Worm (Caenorhabditis elegans) whole organism, L2 larva: Measurements from ENCODE around the gene F52E4.5.

ENCODE experiments used
- C34F6.9 ChIP-seq: fragments of 150-350 bp; optimal IDR thresholded peaks from 2 replicates; lab custom pipeline; 2014; ENCODE audit warnings: missing biosample characterization, missing genetic modification characterization
- F13H6.1 ChIP-seq: sonication (generic microtip); optimal IDR thresholded peaks from 2 replicates; lab custom pipeline; 2016; ENCODE audit warnings: missing genetic modification characterization, missing compliant biosample characterization
- R02D3.7 ChIP-seq: fragments of 150-350 bp; optimal IDR thresholded peaks from 2 replicates; lab custom pipeline; 2014; ENCODE audit warnings: missing biosample characterization, missing genetic modification characterization
- Y55F3AM.14 ChIP-seq: fragments of 200-800 bp; sonication (Bioruptor generic); optimal IDR thresholded peaks from 2 replicates; lab custom pipeline; 2018; ENCODE audit warnings: mild to moderate bottlenecking, missing genetic modification characterization, missing compliant biosample characterization
- ZK546.5 ChIP-seq: sonication (generic microtip); optimal IDR thresholded peaks from 2 replicates; lab custom pipeline; 2017; ENCODE audit warnings: missing biosample characterization, missing genetic modification characterization
- alr-1 ChIP-seq: fragments of 150-350 bp; optimal IDR thresholded peaks from 2 replicates; lab custom pipeline; 2014; ENCODE audit warnings: missing biosample characterization, missing genetic modification characterization
- aly-2 ChIP-seq: fragments of 150-350 bp; optimal IDR thresholded peaks from 2 replicates; lab custom pipeline; 2014; ENCODE audit warnings: missing biosample characterization, missing genetic modification characterization
- ama-1 ChIP-seq: fragments of 150-350 bp; optimal IDR thresholded peaks from 2 replicates; lab custom pipeline; 2018; ENCODE audit warnings: inconsistent platforms
- blmp-1 ChIP-seq: sonication (generic microtip); optimal IDR thresholded peaks from 2 replicates; lab custom pipeline; 2017; ENCODE audit warnings: missing genetic modification characterization, mild to moderate bottlenecking, missing compliant biosample characterization, antibody characterized with exemption, moderate library complexity; ENCODE audit not compliant: insufficient read depth
- ceh-82 ChIP-seq: fragments of 150-350 bp; optimal IDR thresholded peaks from 2 replicates; lab custom pipeline; 2014; ENCODE audit warnings: missing biosample characterization, missing genetic modification characterization
- crh-2 ChIP-seq: sonication (generic microtip); optimal IDR thresholded peaks from 2 replicates; lab custom pipeline; 2017; ENCODE audit warnings: missing biosample characterization, missing genetic modification characterization
- dmd-4 ChIP-seq: sonication (generic microtip); optimal IDR thresholded peaks from 2 replicates; lab custom pipeline; 2017; ENCODE audit warnings: missing biosample characterization, missing genetic modification characterization
- egl-27 ChIP-seq: sonication (generic microtip); optimal IDR thresholded peaks from 3 replicates; lab custom pipeline; 2017; ENCODE audit warnings: missing biosample characterization, missing genetic modification reagents, missing genetic modification characterization
- elt-1 ChIP-seq: fragments of 150-350 bp; optimal IDR thresholded peaks from 2 replicates; lab custom pipeline; 2014; ENCODE audit warnings: missing biosample characterization, missing genetic modification characterization
- elt-3 ChIP-seq: sonication (generic microtip); optimal IDR thresholded peaks from 2 replicates; lab custom pipeline; 2017; ENCODE audit warnings: missing biosample characterization, missing genetic modification characterization
- fos-1 ChIP-seq: fragments of 150-350 bp; optimal IDR thresholded peaks from 2 replicates; lab custom pipeline; 2014; ENCODE audit warnings: missing biosample characterization, missing genetic modification characterization
- gmeb-1 ChIP-seq: fragments of 150-350 bp; optimal IDR thresholded peaks from 2 replicates; lab custom pipeline; 2014; ENCODE audit warnings: missing biosample characterization, missing genetic modification characterization
- lin-11 ChIP-seq: fragments of 150-350 bp; sonication (generic microtip); optimal IDR thresholded peaks from 2 replicates; lab custom pipeline; 2014; ENCODE audit warnings: missing biosample characterization, missing genetic modification characterization, inconsistent platforms, mixed read lengths
- lin-13 ChIP-seq: fragments of 150-350 bp; optimal IDR thresholded peaks from 2 replicates; lab custom pipeline; 2014; ENCODE audit warnings: missing biosample characterization, missing genetic modification reagents, missing genetic modification characterization
- lin-39 ChIP-seq: fragments of 150-350 bp; optimal IDR thresholded peaks from 2 replicates; lab custom pipeline; 2014; ENCODE audit warnings: missing biosample characterization, missing genetic modification reagents, missing genetic modification characterization
- lsy-2 ChIP-seq, 2 experiments: fragments of 150-350 bp in 1 of 2; sonication (generic microtip) in 1 of 2; optimal IDR thresholded peaks; 2 replicates each; lab custom pipeline; 2014 to 2017; ENCODE audit warnings: missing biosample characterization in 2 of 2, missing genetic modification characterization in 2 of 2
- mab-5 ChIP-seq: fragments of 150-350 bp; optimal IDR thresholded peaks from 2 replicates; lab custom pipeline; 2014; ENCODE audit warnings: missing biosample characterization, missing genetic modification characterization
- mbf-1 ChIP-seq: sonication (generic microtip); optimal IDR thresholded peaks from 2 replicates; lab custom pipeline; 2017; ENCODE audit warnings: missing biosample characterization, missing genetic modification characterization
- mdl-1 ChIP-seq, 2 experiments: fragments of 150-350 bp in 1 of 2; sonication (generic microtip) in 1 of 2; optimal IDR thresholded peaks; 2 replicates each; lab custom pipeline; 2017; ENCODE audit warnings: missing biosample characterization in 2 of 2, missing genetic modification characterization in 2 of 2
- nhr-10 ChIP-seq: sonication (generic microtip); optimal IDR thresholded peaks from 2 replicates; lab custom pipeline; 2017; ENCODE audit warnings: missing biosample characterization, missing genetic modification characterization
- nhr-11 ChIP-seq: fragments of 150-350 bp; optimal IDR thresholded peaks from 2 replicates; lab custom pipeline; 2014; ENCODE audit warnings: missing biosample characterization, missing genetic modification characterization
- nhr-12 ChIP-seq: fragments of 150-350 bp; optimal IDR thresholded peaks from 2 replicates; lab custom pipeline; 2014; ENCODE audit warnings: missing biosample characterization, missing genetic modification characterization
- nhr-129 ChIP-seq: fragments of 150-350 bp; optimal IDR thresholded peaks from 2 replicates; lab custom pipeline; 2014; ENCODE audit warnings: missing biosample characterization, missing genetic modification characterization
- nhr-21 ChIP-seq: fragments of 150-350 bp; optimal IDR thresholded peaks from 2 replicates; lab custom pipeline; 2014; ENCODE audit warnings: missing biosample characterization, missing genetic modification characterization
- nhr-23 ChIP-seq: fragments of 150-350 bp; optimal IDR thresholded peaks from 2 replicates; lab custom pipeline; 2014; ENCODE audit warnings: missing biosample characterization, missing genetic modification reagents, missing genetic modification characterization
- nhr-237 ChIP-seq: fragments of 150-350 bp; optimal IDR thresholded peaks from 2 replicates; lab custom pipeline; 2014; ENCODE audit warnings: missing biosample characterization, missing genetic modification characterization
- nhr-25 ChIP-seq: fragments of 150-350 bp; sonication (generic microtip); optimal IDR thresholded peaks from 3 replicates; lab custom pipeline; 2014; ENCODE audit warnings: missing biosample characterization, missing genetic modification characterization
- nhr-6 ChIP-seq: fragments of 150-350 bp; optimal IDR thresholded peaks from 2 replicates; lab custom pipeline; 2014; ENCODE audit warnings: missing biosample characterization, missing genetic modification characterization
- nhr-77 ChIP-seq: fragments of 150-350 bp; optimal IDR thresholded peaks from 2 replicates; lab custom pipeline; 2014; ENCODE audit warnings: missing biosample characterization, missing genetic modification characterization
- peb-1 ChIP-seq: fragments of 150-350 bp; optimal IDR thresholded peaks from 2 replicates; lab custom pipeline; 2014; ENCODE audit warnings: missing biosample characterization, missing genetic modification characterization
- sem-4 ChIP-seq: fragments of 150-350 bp; optimal IDR thresholded peaks from 2 replicates; lab custom pipeline; 2014; ENCODE audit warnings: missing biosample characterization, missing genetic modification reagents, missing genetic modification characterization
- skn-1 ChIP-seq: sonication (generic microtip); optimal IDR thresholded peaks from 2 replicates; lab custom pipeline; 2017; ENCODE audit warnings: missing biosample characterization, missing genetic modification characterization
- sma-9 ChIP-seq, 2 experiments: fragments of 150-350 bp in 1 of 2; sonication (generic microtip) in 1 of 2; optimal IDR thresholded peaks; 2 replicates each; lab custom pipeline; 2014 to 2016; ENCODE audit warnings: missing genetic modification characterization in 2 of 2, mild to moderate bottlenecking in 1 of 2, missing biosample characterization in 1 of 2, missing compliant biosample characterization in 1 of 2, missing genetic modification reagents in 1 of 2, moderate library complexity in 1 of 2
- snpc-4 ChIP-seq: fragments of 150-350 bp; optimal IDR thresholded peaks from 2 replicates; lab custom pipeline; 2014; ENCODE audit warnings: missing biosample characterization, missing genetic modification characterization
- unc-39 ChIP-seq: fragments of 150-350 bp; optimal IDR thresholded peaks from 2 replicates; lab custom pipeline; 2014; ENCODE audit warnings: missing biosample characterization, missing genetic modification characterization
- unc-55 ChIP-seq: fragments of 150-350 bp; sonication (generic microtip); optimal IDR thresholded peaks from 3 replicates; lab custom pipeline; 2014; ENCODE audit warnings: missing biosample characterization, missing genetic modification reagents, missing genetic modification characterization
- unc-62 ChIP-seq: fragments of 150-350 bp; optimal IDR thresholded peaks from 2 replicates; lab custom pipeline; 2014; ENCODE audit warnings: missing biosample characterization, missing genetic modification reagents, missing genetic modification characterization
- zag-1 ChIP-seq: fragments of 150-350 bp; optimal IDR thresholded peaks from 2 replicates; lab custom pipeline; 2014; ENCODE audit warnings: missing biosample characterization, missing genetic modification characterization
- ztf-1 ChIP-seq: fragments of 200-800 bp; sonication (Bioruptor generic); conservative IDR thresholded peaks from 2 replicates; pipeline ENCODE4 v1.3.6; 2022; ENCODE audit warnings: missing genetic modification characterization, missing compliant biosample characterization
- ztf-11 ChIP-seq: sonication (generic microtip); optimal IDR thresholded peaks from 2 replicates; lab custom pipeline; 2017; ENCODE audit warnings: missing biosample characterization, missing genetic modification characterization
- ztf-4 ChIP-seq: fragments of 150-350 bp; optimal IDR thresholded peaks from 2 replicates; lab custom pipeline; 2014; ENCODE audit warnings: missing biosample characterization, missing genetic modification characterization

Gene F52E4.5

DNA sequence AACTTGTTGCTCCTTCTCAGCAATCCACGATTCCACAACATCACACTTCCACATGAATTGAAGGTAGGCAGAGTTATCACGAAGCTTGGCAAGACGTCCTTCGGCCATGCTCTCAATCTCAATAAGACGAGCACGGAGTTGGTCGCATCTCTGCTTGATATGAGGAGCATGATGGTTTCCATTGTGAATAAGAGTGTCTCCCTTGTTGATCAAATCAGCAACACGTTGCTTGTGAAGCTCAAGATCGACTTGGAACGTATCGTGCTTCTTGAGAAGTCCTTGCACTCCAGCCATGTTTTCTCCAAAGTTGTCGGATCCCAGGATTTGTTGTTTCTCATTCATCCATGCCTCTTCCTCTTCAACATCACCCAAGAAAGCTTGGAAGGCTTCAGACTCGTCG, 32.5 kb upstream of the F52E4.5 start:
- no peak for TF ChIP-seq ztf-11
- TF ChIP-seq dmd-4 = no peak
- TF ChIP-seq fos-1 (tag; lab: Kevin White, UChicago) = no peak
- no peak for TF ChIP-seq nhr-129 (tag; lab: Kevin White, UChicago)
- no peak for TF ChIP-seq egl-27 (tag; lab: Kevin White, UChicago)
- TF ChIP-seq sem-4 (tag; lab: Kevin White, UChicago) = no peak
- no peak for TF ChIP-seq mab-5 (tag; lab: Kevin White, UChicago)
- no peak for TF ChIP-seq F13H6.1 (tag; lab: Kevin White, UChicago)
- no peak for TF ChIP-seq C34F6.9 (tag; lab: Kevin White, UChicago)
- TF ChIP-seq R02D3.7 (tag; lab: Kevin White, UChicago) = no peak
- no peak for TF ChIP-seq lsy-2 (tag; optimal IDR thresholded peaks at IDR 0.05; lab: Kevin White, UChicago)
- TF ChIP-seq gmeb-1 = no peak
- TF ChIP-seq elt-1 = no peak

DNA sequence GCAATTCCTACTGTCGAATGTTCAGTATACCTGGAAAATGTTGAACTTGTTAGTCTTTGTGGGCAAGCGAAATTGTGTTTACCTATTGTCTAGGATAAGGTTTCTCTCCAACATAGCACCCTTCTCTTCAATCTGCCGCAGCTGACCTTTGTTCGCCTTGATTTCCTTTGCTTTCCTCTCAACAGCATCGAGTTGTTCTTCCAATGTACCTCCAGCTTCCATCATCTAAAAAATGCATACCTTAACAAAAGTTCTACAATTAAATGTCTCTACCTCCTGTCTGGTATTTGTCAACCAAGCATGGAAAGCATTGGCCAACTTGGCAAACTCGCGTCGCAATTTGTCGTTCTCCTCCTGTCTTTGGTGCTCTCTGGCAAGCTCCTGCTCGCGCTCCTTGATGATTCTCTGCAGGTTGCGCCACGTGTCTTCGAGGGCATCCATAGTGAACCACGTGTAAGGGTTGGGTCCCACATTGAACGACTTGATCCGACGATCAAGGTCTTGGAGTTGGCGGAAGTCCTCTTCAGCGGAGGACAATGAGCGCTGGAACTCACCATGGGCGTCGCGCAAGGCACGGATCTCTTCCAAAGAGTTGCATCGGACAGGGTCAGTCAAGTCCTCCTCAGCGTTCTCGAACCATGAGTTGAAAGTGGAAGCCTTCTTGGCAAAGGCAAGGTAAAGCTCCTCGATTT, 31.6 kb upstream of the F52E4.5 start:
- TF ChIP-seq ztf-4 (tag; lab: Kevin White, UChicago) (no peak), ama-1 (no peak), snpc-4 (no peak), nhr-129 (tag; lab: Kevin White, UChicago) (no peak), R02D3.7 (tag; lab: Kevin White, UChicago) (no peak), sma-9 (GFP tag; optimal IDR thresholded peaks at IDR 0.05; lab: Kevin White, UChicago) (no peak), sma-9 (tag; optimal IDR thresholded peaks at IDR 0.05; lab: Kevin White, UChicago) (no peak), blmp-1 (no peak)
- TF ChIP-seq, all 48 proteins: peak for 0

- TF ChIP-seq ZK546.5 = no peak
- TF ChIP-seq mdl-1 (tag; optimal IDR thresholded peaks at IDR 0.05; lab: Kevin White, UChicago) = no peak
- TF ChIP-seq peb-1 = no peak
- no peak for TF ChIP-seq mbf-1 (tag; lab: Kevin White, UChicago)
- TF ChIP-seq nhr-6 (tag; lab: Kevin White, UChicago) = no peak
- TF ChIP-seq alr-1 (tag; lab: Kevin White, UChicago) = no peak
- peak; percentile 49 for TF ChIP-seq nhr-21 (tag; lab: Kevin White, UChicago)
- no peak for TF ChIP-seq elt-3 (tag; lab: Kevin White, UChicago)
- TF ChIP-seq R02D3.7 (tag; lab: Kevin White, UChicago) = no peak
- TF ChIP-seq nhr-25 (tag; lab: Kevin White, UChicago) = no peak
- no peak for TF ChIP-seq nhr-23 (tag; lab: Kevin White, UChicago)
- TF ChIP-seq lin-39 (tag; lab: Kevin White, UChicago) = no peak
- TF ChIP-seq C34F6.9 (tag; lab: Kevin White, UChicago) = no peak
- TF ChIP-seq unc-55 (GFP tag; lab: Kevin White, UChicago) = no peak
- peak; percentile 53 for TF ChIP-seq skn-1 (tag; lab: Kevin White, UChicago)
- peak; percentile 30 for TF ChIP-seq fos-1 (tag; lab: Kevin White, UChicago)
- TF ChIP-seq mab-5 (tag; lab: Kevin White, UChicago) = no peak
- TF ChIP-seq dmd-4 = no peak
- TF ChIP-seq sem-4 (tag; lab: Kevin White, UChicago) = no peak
- no peak for TF ChIP-seq ztf-4 (tag; lab: Kevin White, UChicago)
- peak in 1 of 2 experiments; percentile 35 for TF ChIP-seq lsy-2 (tag; optimal IDR thresholded peaks at IDR 0.05; lab: Kevin White, UChicago)
- TF ChIP-seq ama-1 = no peak
- TF ChIP-seq blmp-1 = peak; percentile 58
- no peak for TF ChIP-seq unc-62 (GFP tag; lab: Kevin White, UChicago)
- TF ChIP-seq elt-1 = no peak
- no peak for TF ChIP-seq nhr-12 (tag; lab: Kevin White, UChicago)
- no peak for TF ChIP-seq nhr-129 (tag; lab: Kevin White, UChicago)
- TF ChIP-seq ztf-11 = no peak
- TF ChIP-seq ztf-1 (GFP tag; lab: Robert Waterston, UW) = no peak
- TF ChIP-seq lin-13 (GFP tag; lab: Kevin White, UChicago) = no peak
- TF ChIP-seq lin-11 = no peak
- TF ChIP-seq gmeb-1 = peak; percentile 33
- no peak for TF ChIP-seq aly-2 (tag; lab: Kevin White, UChicago)
- peak; percentile 62 for TF ChIP-seq crh-2 (tag; lab: Kevin White, UChicago)
- TF ChIP-seq Y55F3AM.14 (GFP tag; lab: Kevin White, UChicago) = no peak
- no peak for TF ChIP-seq ceh-82 (tag; lab: Kevin White, UChicago)
- no peak for TF ChIP-seq unc-39 (tag; lab: Kevin White, UChicago)
- no peak for TF ChIP-seq F13H6.1 (tag; lab: Kevin White, UChicago)
- TF ChIP-seq egl-27 (tag; lab: Kevin White, UChicago) = no peak
- TF ChIP-seq zag-1 (tag; lab: Kevin White, UChicago) = no peak
- peak; percentile 27 for TF ChIP-seq sma-9 (GFP tag; optimal IDR thresholded peaks at IDR 0.05; lab: Kevin White, UChicago)
- no peak for TF ChIP-seq sma-9 (tag; optimal IDR thresholded peaks at IDR 0.05; lab: Kevin White, UChicago)
- no peak for TF ChIP-seq nhr-11 (tag; lab: Kevin White, UChicago)
- TF ChIP-seq snpc-4 = no peak
- no peak for TF ChIP-seq nhr-77 (tag; lab: Kevin White, UChicago)
- no peak for TF ChIP-seq nhr-237 (tag; lab: Kevin White, UChicago)
- no peak for TF ChIP-seq nhr-10 (tag; lab: Kevin White, UChicago)
Measured at ce11 chrX:3117204-3117603, 30.1 kb upstream of the F52E4.5 start.
